Worm (Caenorhabditis elegans) whole organism, mixed stage, embryonic: Measurements from ENCODE around the gene F10G2.2.

ENCODE experiments used
- blmp-1 ChIP-seq: fragments of 150-350 bp; optimal IDR thresholded peaks from 2 replicates; lab custom pipeline; 2014; ENCODE audit warnings: missing biosample characterization, missing genetic modification characterization
- drap-1 ChIP-seq: fragments of 200-800 bp; sonication (Bioruptor generic); optimal IDR thresholded peaks from 3 replicates; lab custom pipeline; 2018; ENCODE audit warnings: mild to moderate bottlenecking, missing genetic modification characterization, missing compliant biosample characterization
- lin-13 ChIP-seq: fragments of 150-350 bp; optimal IDR thresholded peaks from 2 replicates; lab custom pipeline; 2014; ENCODE audit warnings: missing biosample characterization, missing genetic modification characterization
- lsy-2 ChIP-seq: fragments of 150-350 bp; optimal IDR thresholded peaks from 2 replicates; lab custom pipeline; 2014; ENCODE audit warnings: missing biosample characterization, missing genetic modification characterization
- nhr-2 ChIP-seq: fragments of 150-350 bp; optimal IDR thresholded peaks from 2 replicates; lab custom pipeline; 2014; ENCODE audit warnings: missing biosample characterization, missing genetic modification characterization
- nhr-28 ChIP-seq: fragments of 150-350 bp; optimal IDR thresholded peaks from 2 replicates; lab custom pipeline; 2014; ENCODE audit warnings: missing biosample characterization, missing genetic modification characterization
- nhr-76 ChIP-seq: sonication (generic microtip); optimal IDR thresholded peaks from 2 replicates; lab custom pipeline; 2017; ENCODE audit warnings: missing biosample characterization, missing genetic modification characterization
- pha-4 ChIP-seq: fragments of 150-350 bp; optimal IDR thresholded peaks from 2 replicates; lab custom pipeline; 2018; ENCODE audit warnings: missing biosample characterization, missing genetic modification reagents, missing genetic modification characterization
- snpc-4 ChIP-seq: fragments of 150-350 bp; optimal IDR thresholded peaks from 2 replicates; lab custom pipeline; 2014; ENCODE audit warnings: missing biosample characterization, missing genetic modification characterization
- tbx-8 ChIP-seq: fragments of 200-800 bp; sonication (Bioruptor generic); optimal IDR thresholded peaks from 2 replicates; lab custom pipeline; 2018; ENCODE audit warnings: mild to moderate bottlenecking, missing genetic modification characterization, moderate library complexity, missing compliant biosample characterization
- unc-62 ChIP-seq: fragments of 150-350 bp; optimal IDR thresholded peaks from 2 replicates; lab custom pipeline; 2014; ENCODE audit warnings: missing biosample characterization, missing genetic modification reagents, missing genetic modification characterization
- ztf-11 ChIP-seq: fragments of 150-350 bp; optimal IDR thresholded peaks from 2 replicates; lab custom pipeline; 2014; ENCODE audit warnings: missing biosample characterization, missing genetic modification characterization

- TF ChIP-seq lin-13 (no peak), nhr-76 (tag; lab: Kevin White, UChicago) (no peak), tbx-8 (GFP tag; lab: Kevin White, UChicago) (no peak), nhr-28 (tag; lab: Kevin White, UChicago) (no peak), nhr-2 (tag; lab: Kevin White, UChicago) (no peak), unc-62 (GFP tag; lab: Kevin White, UChicago) (no peak), blmp-1 (tag; lab: Kevin White, UChicago) (no peak), ztf-11 (no peak), lsy-2 (no peak), drap-1 (no peak), pha-4 (tag; lab: Kevin White, UChicago) (no peak), snpc-4 (tag; lab: Kevin White, UChicago) (no peak)
Observed at ce11 chrV:7298463-7298862, 32.5 kb upstream of the F10G2.2 start, which contains the start of gene F07G11.3.
